Worm (Caenorhabditis elegans): ENCODE results near the gene mab-3.

mab-3 gene

ce11 chrII:9774653-9775052, 42.7 kb downstream of the mab-3 start:
- TF ChIP-seq F16B12.6 (tag; optimal IDR thresholded peaks at IDR 0.05) (peak; percentile 53), unc-130 (tag; optimal IDR thresholded peaks at IDR 0.05) (peak; percentile 50), aly-2 (tag; optimal IDR thresholded peaks at IDR 0.05) (peak; percentile 42), mep-1 (tag; optimal IDR thresholded peaks at IDR 0.05) (peak; percentile 50), nhr-90 (tag; optimal IDR thresholded peaks at IDR 0.05; ENCODE audit: poor library complexity) (peak; percentile 76), nhr-71 (tag; optimal IDR thresholded peaks at IDR 0.05) (peak; percentile 73), mdl-1 (tag; optimal IDR thresholded peaks at IDR 0.05) (peak in 1 of 2 experiments; percentile 62), pqm-1 (tag; optimal IDR thresholded peaks at IDR 0.05) (no peak), elt-3 (tag; optimal IDR thresholded peaks at IDR 0.05) (peak in 2 of 6 experiments; percentile 17 to 49), nhr-20 (tag; optimal IDR thresholded peaks at IDR 0.05) (peak; percentile 83), hlh-4 (tag; optimal IDR thresholded peaks at IDR 0.05) (peak; percentile 16), sox-4 (tag; optimal IDR thresholded peaks at IDR 0.05) (peak; percentile 52), xbp-1 (tag; optimal IDR thresholded peaks at IDR 0.05) (peak; percentile 66), efl-1 (optimal IDR thresholded peaks at IDR 0.05) (peak; percentile 35 to 52), efl-1 (GFP tag; optimal IDR thresholded peaks at IDR 0.05 in 1 of 2) (peak; percentile 41 to 93), lsy-2 (tag; optimal IDR thresholded peaks at IDR 0.05) (peak; percentile 57 to 59), tlp-1 (tag; optimal IDR thresholded peaks at IDR 0.05) (no peak), elt-2 (tag; optimal IDR thresholded peaks at IDR 0.05) (peak; percentile 41), isw-1 (GFP tag; IDR thresholded peaks at IDR 0.05) (0 out of 2 replicates have a peak, but pooled peaks have one; percentile 1), ceh-82 (tag; optimal IDR thresholded peaks at IDR 0.05) (peak in 2 of 3 experiments; percentile 32 to 82), swsn-7 (tag; optimal IDR thresholded peaks at IDR 0.05) (peak; percentile 75), pax-3 (tag; optimal IDR thresholded peaks at IDR 0.05) (peak; percentile 56), lin-35 (GFP tag; optimal IDR thresholded peaks at IDR 0.05) (peak; percentile 48 to 68), fkh-8 (tag; optimal IDR thresholded peaks at IDR 0.05) (peak; percentile 46), hpl-2 (GFP tag; optimal IDR thresholded peaks at IDR 0.05) (no peak), nhr-11 (tag; optimal IDR thresholded peaks at IDR 0.05) (no peak), egl-27 (tag; optimal IDR thresholded peaks at IDR 0.05) (no peak), sup-37 (GFP tag; optimal IDR thresholded peaks at IDR 0.05) (no peak), nhr-85 (tag) (peak; percentile 58), nhr-19 (GFP tag; conservative IDR thresholded peaks at IDR 0.05) (peak; percentile 65), irx-1 (tag; optimal IDR thresholded peaks at IDR 0.05) (peak; percentile 61), tbx-2 (tag; optimal IDR thresholded peaks at IDR 0.05) (peak; percentile 66), dpl-1 (GFP tag; optimal IDR thresholded peaks at IDR 0.05) (peak in 2 of 3 experiments; percentile 49 to 53), egl-13 (tag; optimal IDR thresholded peaks at IDR 0.05) (peak; percentile 44), C34B4.2 (tag; optimal IDR thresholded peaks at IDR 0.05) (no peak), mef-2 (tag; optimal IDR thresholded peaks at IDR 0.05) (no peak), fkh-4 (tag; optimal IDR thresholded peaks at IDR 0.05; ENCODE audit: borderline replicate concordance) (no peak), unc-98 (GFP tag; IDR thresholded peaks at IDR 0.05) (no peak), ztf-11 (tag; optimal IDR thresholded peaks at IDR 0.05) (peak in 1 of 2 experiments; percentile 71), mab-9 (GFP tag; IDR thresholded peaks at IDR 0.05) (peak; percentile 25; the same call in 1 of the 2 replicates), dsc-1 (tag; optimal IDR thresholded peaks at IDR 0.05) (peak; percentile 82), nhr-84 (tag; optimal IDR thresholded peaks at IDR 0.05) (no peak), unc-86 (tag; optimal IDR thresholded peaks at IDR 0.05) (peak; percentile 41), jun-1 (tag; optimal IDR thresholded peaks at IDR 0.05) (peak; percentile 50), rnt-1 (tag; optimal IDR thresholded peaks at IDR 0.05) (peak; percentile 78), nhr-47 (tag; optimal IDR thresholded peaks at IDR 0.05) (peak; percentile 77), lin-14 (GFP tag; optimal IDR thresholded peaks at IDR 0.05) (peak; percentile 54), sptf-1 (tag; optimal IDR thresholded peaks at IDR 0.05) (no peak), snpc-4 (tag; optimal IDR thresholded peaks at IDR 0.05) (peak; percentile 37), skn-1 (tag; optimal IDR thresholded peaks at IDR 0.05) (peak; percentile 57), nhr-77 (tag; optimal IDR thresholded peaks at IDR 0.05) (peak; percentile 52), snu-23 (GFP tag; optimal IDR thresholded peaks at IDR 0.05) (peak; percentile 72), ztf-4 (tag; optimal IDR thresholded peaks at IDR 0.05) (no peak)
